Worm (Caenorhabditis elegans) whole organism, L4/young adult: ENCODE measurements around the gene H41C03.1.

ENCODE experiments used
- W03F9.2 ChIP-seq: fragments of 150-350 bp; optimal IDR thresholded peaks from 2 replicates; lab custom pipeline; 2014; ENCODE audit warnings: missing biosample characterization, missing genetic modification characterization
- dao-5 ChIP-seq: sonication (generic microtip); optimal IDR thresholded peaks from 2 replicates; lab custom pipeline; 2016; ENCODE audit warnings: missing genotype, missing genetic modification characterization, moderate library complexity, missing compliant biosample characterization
- him-1 ChIP-seq: sonication (generic microtip); optimal IDR thresholded peaks from 2 replicates; lab custom pipeline; 2016; ENCODE audit warnings: missing genotype, missing genetic modification reagents, missing genetic modification characterization, missing compliant biosample characterization

DNA sequence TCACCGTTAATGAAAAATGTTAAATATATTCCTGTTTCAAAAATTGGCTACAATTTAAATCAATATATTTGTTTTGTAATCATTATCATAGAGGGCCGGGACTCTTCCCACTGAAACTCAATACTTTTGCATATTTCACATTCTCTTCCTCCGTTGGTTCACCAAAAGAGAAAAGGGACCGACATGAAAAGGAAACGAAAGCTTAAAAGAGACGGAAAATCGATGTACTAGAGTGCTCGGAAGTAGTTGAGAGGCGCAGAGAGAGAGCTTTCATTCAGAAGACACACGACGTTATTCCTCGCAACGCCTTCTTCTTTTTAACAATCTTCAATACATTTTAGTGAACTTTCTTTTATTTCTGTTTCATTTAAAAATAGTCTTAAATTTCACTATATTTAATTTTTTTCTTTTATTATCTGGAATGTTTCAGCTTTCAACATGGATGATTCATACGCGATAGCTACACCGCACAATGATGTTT, 33.9 kb upstream of the H41C03.1 start, which contains the start of gene ehs-1:
- TF ChIP-seq him-1 (no peak), W03F9.2 (tag; lab: Kevin White, UChicago) (no peak), dao-5 (tag; lab: Kevin White, UChicago) (no peak)
